Worm (Caenorhabditis elegans) whole organism, late embryonic: ENCODE data around the gene F49F1.7.

Experiments
- C38D4.7 ChIP-seq: fragments of 200-800 bp; sonication (Bioruptor generic); optimal IDR thresholded peaks from 2 replicates; lab custom pipeline; 2018; ENCODE audit warnings: mild to moderate bottlenecking, missing genetic modification characterization, moderate library complexity, missing compliant biosample characterization
- F13H6.1 ChIP-seq: sonication (generic microtip); optimal IDR thresholded peaks from 2 replicates; lab custom pipeline; 2016; ENCODE audit warnings: missing genetic modification characterization, missing compliant biosample characterization
- T23F11.4 ChIP-seq: fragments of 200-800 bp; sonication (Bioruptor generic); optimal IDR thresholded peaks from 2 replicates; lab custom pipeline; 2018; ENCODE audit warnings: mild to moderate bottlenecking, missing genetic modification characterization, missing compliant biosample characterization
- ahr-1 ChIP-seq: sonication (generic microtip); optimal IDR thresholded peaks from 2 replicates; lab custom pipeline; 2016; ENCODE audit warnings: missing genetic modification characterization, missing compliant biosample characterization
- ceh-14 ChIP-seq: sonication (generic microtip); optimal IDR thresholded peaks from 2 replicates; lab custom pipeline; 2016; ENCODE audit warnings: missing genotype, missing genetic modification characterization, missing compliant biosample characterization
- ceh-18 ChIP-seq: sonication (generic microtip); optimal IDR thresholded peaks from 2 replicates; lab custom pipeline; 2016; ENCODE audit warnings: missing genetic modification characterization, missing compliant biosample characterization
- ceh-19 ChIP-seq: fragments of 200-800 bp; sonication (Bioruptor generic); optimal IDR thresholded peaks from 2 replicates; lab custom pipeline; 2018; ENCODE audit warnings: mild to moderate bottlenecking, missing genetic modification characterization, missing compliant biosample characterization
- ceh-2 ChIP-seq: sonication (generic microtip); optimal IDR thresholded peaks from 2 replicates; lab custom pipeline; 2016; ENCODE audit warnings: missing genotype, missing genetic modification characterization, missing compliant biosample characterization
- ceh-48 ChIP-seq: sonication (generic microtip); optimal IDR thresholded peaks from 2 replicates; lab custom pipeline; 2016; ENCODE audit warnings: missing genetic modification characterization, inconsistent platforms, missing compliant biosample characterization
- ceh-6 ChIP-seq: fragments of 200-800 bp; sonication (Bioruptor generic); optimal IDR thresholded peaks from 2 replicates; lab custom pipeline; 2018; ENCODE audit warnings: mild to moderate bottlenecking, missing genetic modification characterization, missing compliant biosample characterization
- ceh-9 ChIP-seq: sonication (generic microtip); optimal IDR thresholded peaks from 2 replicates; lab custom pipeline; 2016; ENCODE audit warnings: mild to moderate bottlenecking, missing genetic modification characterization, inconsistent platforms, missing compliant biosample characterization
- che-1 ChIP-seq: sonication (generic microtip); optimal IDR thresholded peaks from 2 replicates; lab custom pipeline; 2016; ENCODE audit warnings: mild to moderate bottlenecking, missing genetic modification characterization, missing compliant biosample characterization
- dve-1 ChIP-seq: sonication (generic microtip); optimal IDR thresholded peaks from 2 replicates; lab custom pipeline; 2017; ENCODE audit warnings: antibody characterized with exemption, mild to moderate bottlenecking, missing genetic modification characterization, missing compliant biosample characterization
- elt-2 ChIP-seq: sonication (generic microtip); optimal IDR thresholded peaks from 2 replicates; lab custom pipeline; 2016; ENCODE audit warnings: missing genetic modification reagents, missing genetic modification characterization, missing compliant biosample characterization
- elt-4 ChIP-seq: sonication (generic microtip); optimal IDR thresholded peaks from 2 replicates; lab custom pipeline; 2016; ENCODE audit warnings: missing genetic modification characterization, missing compliant biosample characterization
- ets-4 ChIP-seq: sonication (generic microtip); optimal IDR thresholded peaks from 2 replicates; lab custom pipeline; 2016; ENCODE audit warnings: missing genetic modification characterization, missing compliant biosample characterization
- eyg-1 ChIP-seq: sonication (generic microtip); optimal IDR thresholded peaks from 2 replicates; lab custom pipeline; 2016; ENCODE audit warnings: missing genotype, missing genetic modification characterization, missing compliant biosample characterization
- fax-1 ChIP-seq: sonication (generic microtip); optimal IDR thresholded peaks from 2 replicates; lab custom pipeline; 2016; ENCODE audit warnings: missing genotype, missing genetic modification characterization, missing compliant biosample characterization
- fkh-6 ChIP-seq: sonication (generic microtip); optimal IDR thresholded peaks from 2 replicates; lab custom pipeline; 2016; ENCODE audit warnings: missing genetic modification characterization, missing compliant biosample characterization
- hlh-13 ChIP-seq: fragments of 200-800 bp; sonication (Bioruptor generic); optimal IDR thresholded peaks from 2 replicates; lab custom pipeline; 2018; ENCODE audit warnings: mild to moderate bottlenecking, missing genetic modification characterization, missing compliant biosample characterization
- hlh-30 ChIP-seq: sonication (generic microtip); optimal IDR thresholded peaks from 2 replicates; lab custom pipeline; 2017; ENCODE audit warnings: antibody characterized with exemption, missing genetic modification characterization, missing compliant biosample characterization; ENCODE audit not compliant: insufficient read depth
- hlh-6 ChIP-seq: sonication (generic microtip); optimal IDR thresholded peaks from 2 replicates; lab custom pipeline; 2016; ENCODE audit warnings: missing genotype, missing genetic modification characterization, missing compliant biosample characterization
- madf-2 ChIP-seq: sonication (generic microtip); optimal IDR thresholded peaks from 2 replicates; lab custom pipeline; 2017; ENCODE audit warnings: missing genetic modification characterization, missing compliant biosample characterization
- nfya-1 ChIP-seq: sonication (generic microtip); optimal IDR thresholded peaks from 2 replicates; lab custom pipeline; 2017; ENCODE audit warnings: missing genetic modification characterization, mild to moderate bottlenecking, missing compliant biosample characterization, antibody characterized with exemption, moderate library complexity
- odd-2 ChIP-seq: sonication (generic microtip); optimal IDR thresholded peaks from 2 replicates; lab custom pipeline; 2017; ENCODE audit warnings: antibody characterized with exemption, mild to moderate bottlenecking, missing genetic modification characterization, missing compliant biosample characterization
- pha-2 ChIP-seq: sonication (generic microtip); optimal IDR thresholded peaks from 2 replicates; lab custom pipeline; 2017; ENCODE audit warnings: mild to moderate bottlenecking, missing genetic modification characterization, missing compliant biosample characterization
- pha-4 ChIP-seq: fragments of 150-350 bp; optimal IDR thresholded peaks from 2 replicates; lab custom pipeline; 2018; ENCODE audit warnings: missing biosample characterization, missing genetic modification reagents, missing genetic modification characterization
- pros-1 ChIP-seq: fragments of 150-350 bp; optimal IDR thresholded peaks from 2 replicates; lab custom pipeline; 2014; ENCODE audit warnings: missing biosample characterization, missing genetic modification reagents, missing genetic modification characterization
- sox-2 ChIP-seq: fragments of 200-800 bp; sonication (Bioruptor generic); IDR thresholded peaks from 2 replicates; pipeline ENCODE4 v1.3.6; 2022; ENCODE audit warnings: missing genetic modification reagents, missing genetic modification characterization, missing compliant biosample characterization
- sox-4 ChIP-seq: sonication (generic microtip); optimal IDR thresholded peaks from 2 replicates; lab custom pipeline; 2017; ENCODE audit warnings: mild to moderate bottlenecking, missing genetic modification characterization, inconsistent platforms, missing compliant biosample characterization
- syd-9 ChIP-seq: sonication (generic microtip); optimal IDR thresholded peaks from 2 replicates; lab custom pipeline; 2016; ENCODE audit warnings: mild to moderate bottlenecking, missing genetic modification characterization, moderate library complexity, missing compliant biosample characterization
- tbx-7 ChIP-seq: sonication (generic microtip); optimal IDR thresholded peaks from 2 replicates; lab custom pipeline; 2016; ENCODE audit warnings: missing genotype, missing genetic modification characterization, missing compliant biosample characterization
- unc-3 ChIP-seq, 2 experiments: fragments of 200-800 bp in 1 of 2; sonication (Bioruptor generic) in 1 of 2; sonication (generic microtip) in 1 of 2; conservative IDR thresholded peaks in 1 of 2; optimal IDR thresholded peaks in 1 of 2; 2 replicates each; pipeline versions ENCODE4 v1.3.6 to Lab custom; 2016 to 2022; ENCODE audit warnings: missing compliant biosample characterization in 2 of 2, missing genetic modification characterization in 2 of 2, missing genetic modification reagents in 1 of 2
- unc-86 ChIP-seq: sonication (generic microtip); optimal IDR thresholded peaks from 2 replicates; lab custom pipeline; 2016; ENCODE audit warnings: missing genetic modification characterization, missing compliant biosample characterization
- zip-5 ChIP-seq: sonication (generic microtip); optimal IDR thresholded peaks from 2 replicates; lab custom pipeline; 2016; ENCODE audit warnings: missing genetic modification characterization, missing compliant biosample characterization

Gene F49F1.7

DNA sequence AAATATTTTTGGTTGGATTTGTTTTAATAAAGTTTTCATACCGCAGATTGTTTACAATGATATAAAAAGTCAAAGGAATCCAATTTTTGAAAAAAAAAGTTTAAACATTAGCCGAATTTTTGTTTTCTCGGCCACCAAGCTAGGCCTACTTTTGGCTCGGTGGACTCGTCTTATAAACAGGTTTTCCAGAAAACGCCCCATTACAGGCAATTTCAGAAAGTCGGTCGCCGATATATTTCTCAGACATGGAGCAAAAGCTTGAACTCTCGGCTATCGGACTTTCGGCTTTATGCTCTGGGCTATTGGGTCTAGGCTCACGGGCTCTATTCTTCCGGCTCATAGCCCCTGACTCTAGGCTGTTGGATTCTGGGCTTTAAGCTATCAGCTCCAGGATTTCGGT, 42.5 kb downstream of the F49F1.7 start:
- no peak for TF ChIP-seq eyg-1 (tag; lab: Kevin White, UChicago)
- no peak for TF ChIP-seq pros-1 (tag; lab: Kevin White, UChicago)
- TF ChIP-seq ceh-9 (tag; lab: Kevin White, UChicago): no peak
- TF ChIP-seq ceh-19: no peak
- TF ChIP-seq dve-1 (tag; lab: Kevin White, UChicago): no peak
- TF ChIP-seq C38D4.7 (GFP tag; lab: Kevin White, UChicago): no peak
- TF ChIP-seq ceh-48 (tag; lab: Kevin White, UChicago): no peak
- no peak for TF ChIP-seq ceh-18 (tag; lab: Kevin White, UChicago)
- TF ChIP-seq elt-2: no peak
- no peak for TF ChIP-seq pha-4
- no peak for TF ChIP-seq pha-2 (tag; lab: Kevin White, UChicago)
- TF ChIP-seq zip-5: no peak
- no peak for TF ChIP-seq ahr-1 (tag; lab: Kevin White, UChicago)
- no peak for TF ChIP-seq hlh-13 (GFP tag; lab: Kevin White, UChicago)
- TF ChIP-seq ceh-14 (tag; lab: Kevin White, UChicago): no peak
- no peak for TF ChIP-seq syd-9 (tag; lab: Kevin White, UChicago)
- TF ChIP-seq T23F11.4 (GFP tag; lab: Kevin White, UChicago): no peak
- TF ChIP-seq, all 69 proteins: peak for 0

DNA sequence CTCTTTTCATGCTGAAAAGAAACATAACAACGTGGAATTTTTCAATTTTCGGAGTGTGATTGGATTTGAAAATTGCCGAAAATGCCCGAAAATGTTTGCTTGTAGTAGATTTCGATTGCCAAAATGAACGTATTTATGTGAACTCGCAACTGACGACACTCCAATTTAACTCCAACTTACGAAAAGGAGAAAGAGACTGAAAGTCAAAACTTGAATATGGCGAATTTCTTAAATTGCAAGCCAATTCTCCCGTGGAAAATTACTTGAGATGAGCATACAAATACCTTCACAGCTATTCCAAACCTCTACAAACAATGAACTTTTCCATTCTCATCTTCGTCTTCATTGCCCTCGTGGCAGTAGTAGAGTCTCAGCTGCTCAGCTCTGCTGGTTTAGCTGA, 43.0 kb downstream of the F49F1.7 start:
- TF ChIP-seq madf-2 (tag; lab: Kevin White, UChicago) (no peak), elt-4 (no peak), ceh-6 (GFP tag; lab: Kevin White, UChicago) (no peak), hlh-6 (tag; lab: Kevin White, UChicago) (no peak), elt-2 (no peak), unc-3 (GFP tag; conservative IDR thresholded peaks at IDR 0.05; lab: Robert Waterston, UW) (no peak), unc-3 (tag; optimal IDR thresholded peaks at IDR 0.05; lab: Kevin White, UChicago) (no peak), ceh-19 (no peak), odd-2 (tag; lab: Kevin White, UChicago) (no peak)
- TF ChIP-seq, all 69 proteins: peak for 0

DNA sequence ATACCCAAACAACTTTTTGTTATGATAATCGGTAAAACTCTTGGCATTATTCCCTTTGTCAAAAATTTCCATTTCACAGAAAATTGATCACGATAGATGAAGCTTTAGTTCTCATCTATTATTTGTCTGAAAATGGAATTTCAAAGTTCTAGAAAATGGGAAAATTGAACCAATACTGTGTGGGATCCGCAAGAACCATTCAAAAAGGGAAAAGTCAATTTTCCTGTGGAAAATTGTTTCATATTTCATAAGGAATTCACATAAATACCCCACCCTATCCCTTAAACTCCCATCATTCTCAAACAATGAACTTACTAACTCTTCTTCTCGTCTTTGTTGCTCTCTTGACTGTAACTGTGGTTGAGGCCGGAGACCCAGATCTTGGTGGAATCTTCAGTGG, 44.7 kb downstream of the F49F1.7 start, which contains the start of the genes C35B1.9 and C35B1.3:
Gene C35B1.9, minus strand, starts transcription at position 101 of the 400 bp plus-strand sequence.
Gene C35B1.3, plus strand, starts transcription at position 306 of the 400 bp plus-strand sequence.
- TF ChIP-seq ceh-48 (tag; lab: Kevin White, UChicago) (no peak), ceh-2 (no peak), che-1 (tag; lab: Kevin White, UChicago) (no peak), eyg-1 (tag; lab: Kevin White, UChicago) (no peak), tbx-7 (tag; lab: Kevin White, UChicago) (no peak), ets-4 (tag; lab: Kevin White, UChicago) (no peak)

DNA sequence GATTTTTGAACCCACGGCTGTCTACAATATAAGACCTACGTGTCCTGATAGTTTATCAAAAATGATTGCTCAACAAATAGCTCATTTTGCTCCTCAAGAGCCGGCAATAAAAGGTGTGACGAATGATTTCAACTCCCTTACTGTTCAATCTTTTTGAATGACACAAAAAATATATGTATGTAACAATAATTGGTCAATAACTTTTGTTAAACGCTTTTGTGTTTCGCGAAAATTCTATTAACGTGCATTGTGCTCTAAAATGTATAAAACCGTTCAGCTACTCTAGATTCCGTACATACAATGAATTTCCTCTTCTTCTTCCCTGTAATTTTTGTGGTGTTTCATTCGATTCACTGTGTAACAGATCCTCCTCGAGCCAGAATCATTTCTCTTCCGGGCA, 46.0 kb downstream of the F49F1.7 start, which contains the start of gene C35B1.4:
Gene C35B1.4, plus strand, starts transcription at position 301 of the 400 bp plus-strand sequence.
- no peak for TF ChIP-seq zip-5
- TF ChIP-seq T23F11.4 (GFP tag; lab: Kevin White, UChicago): no peak
- TF ChIP-seq hlh-6 (tag; lab: Kevin White, UChicago): no peak
- TF ChIP-seq hlh-30: no peak
- TF ChIP-seq sox-2 (GFP tag; lab: Robert Waterston, UW): no peak
- TF ChIP-seq odd-2 (tag; lab: Kevin White, UChicago): no peak
- no peak for TF ChIP-seq tbx-7 (tag; lab: Kevin White, UChicago)
- TF ChIP-seq nfya-1 (tag; lab: Kevin White, UChicago): no peak
- TF ChIP-seq F13H6.1 (tag; lab: Kevin White, UChicago): no peak
- TF ChIP-seq ets-4 (tag; lab: Kevin White, UChicago): no peak
- no peak for TF ChIP-seq pha-4
- no peak for TF ChIP-seq ceh-19
- no peak for TF ChIP-seq hlh-13 (GFP tag; lab: Kevin White, UChicago)
- no peak for TF ChIP-seq unc-86
- TF ChIP-seq sox-4 (tag; lab: Kevin White, UChicago): no peak
- TF ChIP-seq fax-1: no peak
- no peak for TF ChIP-seq fkh-6
